Fruit fly (Drosophila melanogaster) whole organism, prepupa: Measurements from ENCODE around the gene CG17344.

ENCODE experiments used
- CG32006 ChIP-seq: fragments of 200-800 bp; sonication (Bioruptor generic); optimal IDR thresholded peaks from 3 replicates; lab custom pipeline; 2017; ENCODE audit warnings: missing biosample characterization, mild to moderate bottlenecking, missing genetic modification characterization
- CG4318 ChIP-seq: fragments of 200-800 bp; sonication (Bioruptor generic); optimal IDR thresholded peaks from 3 replicates; lab custom pipeline; 2017; ENCODE audit warnings: missing biosample characterization, mild to moderate bottlenecking, missing genetic modification characterization
- CG6276 ChIP-seq: fragments of 200-800 bp; sonication (Bioruptor generic); optimal IDR thresholded peaks from 2 replicates; lab custom pipeline; 2017; ENCODE audit warnings: missing biosample characterization, mild to moderate bottlenecking, missing genetic modification characterization
- CG6854 ChIP-seq: fragments of 200-800 bp; sonication (Bioruptor generic); optimal IDR thresholded peaks from 2 replicates; lab custom pipeline; 2017; ENCODE audit warnings: missing biosample characterization, mild to moderate bottlenecking, missing genetic modification characterization
- Eip75B ChIP-seq: fragments of 200-800 bp; sonication (Bioruptor generic); optimal IDR thresholded peaks from 3 replicates; lab custom pipeline; 2016; ENCODE audit warnings: missing biosample characterization, missing genetic modification characterization
- Hr4 ChIP-seq: fragments of 200-800 bp; sonication (Bioruptor generic); optimal IDR thresholded peaks from 3 replicates; lab custom pipeline; 2016; ENCODE audit warnings: missing biosample characterization, missing genetic modification characterization
- Sox15 ChIP-seq: fragments of 200-800 bp; sonication (Bioruptor generic); optimal IDR thresholded peaks from 3 replicates; lab custom pipeline; 2016; ENCODE audit warnings: missing biosample characterization, missing genetic modification characterization
- dsx ChIP-seq: fragments of 200-800 bp; optimal IDR thresholded peaks from 3 replicates; lab custom pipeline; 2019; ENCODE audit warnings: missing biosample characterization, mild to moderate bottlenecking, missing genetic modification characterization, moderate library complexity; ENCODE audit not compliant: poor library complexity, severe bottlenecking
- esn ChIP-seq: fragments of 200-800 bp; sonication (Bioruptor generic); optimal IDR thresholded peaks from 2 replicates; lab custom pipeline; 2016; ENCODE audit warnings: missing biosample characterization, mild to moderate bottlenecking, missing genetic modification characterization, moderate library complexity
- lz ChIP-seq: fragments of 200-800 bp; sonication (Bioruptor generic); optimal IDR thresholded peaks from 3 replicates; lab custom pipeline; 2016; ENCODE audit warnings: missing biosample characterization, missing genetic modification characterization

DNA sequence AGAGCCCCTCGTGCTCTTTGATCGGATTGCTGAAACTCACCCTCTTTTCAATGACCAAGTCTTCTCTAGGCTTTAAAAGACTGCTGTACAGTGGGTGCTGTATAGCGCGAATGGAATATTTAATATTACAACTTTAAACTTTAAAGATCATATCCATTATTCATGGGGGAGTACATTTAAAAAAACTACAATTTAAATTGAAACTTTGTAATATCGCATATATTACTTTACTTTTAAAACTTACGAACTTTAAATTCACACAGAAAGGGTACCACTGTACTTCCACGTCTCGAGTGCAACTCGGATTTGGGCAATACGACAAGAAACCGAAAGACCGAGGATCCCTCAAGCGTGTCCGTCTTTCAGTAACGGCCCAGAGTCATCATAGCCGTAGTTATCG is 42.9 kb upstream of the CG17344 start, which contains the start of gene Phlpp:
- TF ChIP-seq Eip75B (no peak), CG32006 (GFP tag; lab: Kevin White, UChicago) (no peak), Sox15 (no peak), esn (GFP tag; lab: Kevin White, UChicago) (no peak), lz (no peak), CG4318 (GFP tag; lab: Kevin White, UChicago) (no peak), Hr4 (GFP tag; lab: Kevin White, UChicago) (peak; percentile 72), dsx (GFP tag; lab: Kevin White, UChicago) (no peak), CG6276 (GFP tag; lab: Kevin White, UChicago) (no peak), CG6854 (GFP tag; lab: Kevin White, UChicago) (no peak)
